Worm (Caenorhabditis elegans) whole organism, L2 larva: Measurements from ENCODE around the gene mnr-1.

Experiments
- elt-1 ChIP-seq: fragments of 150-350 bp; optimal IDR thresholded peaks from 2 replicates; lab custom pipeline; 2014; ENCODE audit warnings: missing biosample characterization, missing genetic modification characterization
- elt-3 ChIP-seq: sonication (generic microtip); optimal IDR thresholded peaks from 2 replicates; lab custom pipeline; 2017; ENCODE audit warnings: missing biosample characterization, missing genetic modification characterization
- fos-1 ChIP-seq: fragments of 150-350 bp; optimal IDR thresholded peaks from 2 replicates; lab custom pipeline; 2014; ENCODE audit warnings: missing biosample characterization, missing genetic modification characterization
- lin-11 ChIP-seq: fragments of 150-350 bp; sonication (generic microtip); optimal IDR thresholded peaks from 2 replicates; lab custom pipeline; 2014; ENCODE audit warnings: missing biosample characterization, missing genetic modification characterization, inconsistent platforms, mixed read lengths
- lin-13 ChIP-seq: fragments of 150-350 bp; optimal IDR thresholded peaks from 2 replicates; lab custom pipeline; 2014; ENCODE audit warnings: missing biosample characterization, missing genetic modification reagents, missing genetic modification characterization
- nhr-10 ChIP-seq: sonication (generic microtip); optimal IDR thresholded peaks from 2 replicates; lab custom pipeline; 2017; ENCODE audit warnings: missing biosample characterization, missing genetic modification characterization
- nhr-129 ChIP-seq: fragments of 150-350 bp; optimal IDR thresholded peaks from 2 replicates; lab custom pipeline; 2014; ENCODE audit warnings: missing biosample characterization, missing genetic modification characterization
- nhr-23 ChIP-seq: fragments of 150-350 bp; optimal IDR thresholded peaks from 2 replicates; lab custom pipeline; 2014; ENCODE audit warnings: missing biosample characterization, missing genetic modification reagents, missing genetic modification characterization
- nhr-237 ChIP-seq: fragments of 150-350 bp; optimal IDR thresholded peaks from 2 replicates; lab custom pipeline; 2014; ENCODE audit warnings: missing biosample characterization, missing genetic modification characterization
- unc-39 ChIP-seq: fragments of 150-350 bp; optimal IDR thresholded peaks from 2 replicates; lab custom pipeline; 2014; ENCODE audit warnings: missing biosample characterization, missing genetic modification characterization
- unc-62 ChIP-seq: fragments of 150-350 bp; optimal IDR thresholded peaks from 2 replicates; lab custom pipeline; 2014; ENCODE audit warnings: missing biosample characterization, missing genetic modification reagents, missing genetic modification characterization
- ztf-11 ChIP-seq: sonication (generic microtip); optimal IDR thresholded peaks from 2 replicates; lab custom pipeline; 2017; ENCODE audit warnings: missing biosample characterization, missing genetic modification characterization

DNA sequence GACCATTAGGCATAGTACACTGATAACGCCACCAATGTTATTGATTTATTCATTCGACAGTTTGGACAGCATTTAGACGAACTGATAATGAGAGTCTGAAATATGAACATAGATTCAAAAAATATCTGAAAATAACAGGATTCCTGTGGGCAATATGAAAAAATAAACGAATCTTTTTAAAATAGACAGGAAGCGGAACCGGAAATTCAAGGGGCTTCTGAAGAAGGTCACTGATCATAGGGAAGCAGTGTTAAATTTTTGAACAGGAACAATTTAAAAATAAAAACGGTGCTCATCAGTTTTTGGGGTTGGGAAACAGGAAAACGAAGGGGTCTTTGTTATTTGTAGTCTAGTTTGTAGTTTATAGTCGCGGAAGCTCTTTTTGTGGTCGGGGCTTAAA is 43.8 kb downstream of the mnr-1 start, which contains the start of gene F53F8.7:
- no peak for TF ChIP-seq unc-62 (GFP tag; lab: Kevin White, UChicago)
- TF ChIP-seq elt-3 (tag; lab: Kevin White, UChicago), result no peak
- TF ChIP-seq fos-1 (tag; lab: Kevin White, UChicago), result no peak
- no peak for TF ChIP-seq nhr-237 (tag; lab: Kevin White, UChicago)
- no peak for TF ChIP-seq nhr-129 (tag; lab: Kevin White, UChicago)
- TF ChIP-seq nhr-23 (tag; lab: Kevin White, UChicago), result no peak
- no peak for TF ChIP-seq elt-1
- no peak for TF ChIP-seq nhr-10
- no peak for TF ChIP-seq unc-39 (tag; lab: Kevin White, UChicago)
- no peak for TF ChIP-seq ztf-11
- no peak for TF ChIP-seq lin-13
- no peak for TF ChIP-seq lin-11
